Fruit fly (Drosophila melanogaster): ENCODE measurements around the gene CG13318.

dm6 chr3R:8788722-8789400 is 16.4 kb upstream of the CG13318 start:
- no peak for TF ChIP-seq psq (optimal IDR thresholded peaks at IDR 0.05)
- TF ChIP-seq Myc (optimal IDR thresholded peaks at IDR 0.05) = no peak
- TF ChIP-seq h (optimal IDR thresholded peaks at IDR 0.05) = no peak
- no peak for TF ChIP-seq Sin3A (optimal IDR thresholded peaks at IDR 0.05)
- no peak for TF ChIP-seq insv (optimal IDR thresholded peaks at IDR 0.05)
